Worm (Caenorhabditis elegans) whole organism, mixed stage, embryonic: ENCODE data around the gene F28C6.9.
A peak's percentile ranks its signal among the peaks of the same experiment; 100 is the strongest.

Experiments used
- M03D4.4 ChIP-seq: sonication (generic microtip); optimal IDR thresholded peaks from 2 replicates; lab custom pipeline; 2017; ENCODE audit warnings: mild to moderate bottlenecking, missing genetic modification characterization, missing compliant biosample characterization
- bed-3 ChIP-seq: fragments of 200-800 bp; sonication (Bioruptor generic); optimal IDR thresholded peaks from 3 replicates; lab custom pipeline; 2018; ENCODE audit warnings: mild to moderate bottlenecking, missing genetic modification characterization, moderate library complexity, missing compliant biosample characterization
- blmp-1 ChIP-seq: fragments of 150-350 bp; optimal IDR thresholded peaks from 2 replicates; lab custom pipeline; 2014; ENCODE audit warnings: missing biosample characterization, missing genetic modification characterization
- ceh-43 ChIP-seq: fragments of 200-800 bp; sonication (Bioruptor generic); optimal IDR thresholded peaks from 2 replicates; lab custom pipeline; 2018; ENCODE audit warnings: mild to moderate bottlenecking, missing genetic modification characterization, moderate library complexity, missing compliant biosample characterization
- cnd-1 ChIP-seq: fragments of 200-800 bp; sonication (Bioruptor generic); optimal IDR thresholded peaks from 2 replicates; lab custom pipeline; 2018; ENCODE audit warnings: mild to moderate bottlenecking, missing genetic modification characterization, missing compliant biosample characterization
- drap-1 ChIP-seq: fragments of 200-800 bp; sonication (Bioruptor generic); optimal IDR thresholded peaks from 3 replicates; lab custom pipeline; 2018; ENCODE audit warnings: mild to moderate bottlenecking, missing genetic modification characterization, missing compliant biosample characterization
- elt-1 ChIP-seq: sonication (generic microtip); optimal IDR thresholded peaks from 2 replicates; lab custom pipeline; 2017; ENCODE audit warnings: missing genetic modification characterization, mild to moderate bottlenecking, missing compliant biosample characterization, antibody characterized with exemption, moderate library complexity, borderline replicate concordance; ENCODE audit not compliant: insufficient read depth
- elt-3 ChIP-seq: fragments of 150-350 bp; optimal IDR thresholded peaks from 2 replicates; lab custom pipeline; 2014; ENCODE audit warnings: missing biosample characterization, missing genetic modification characterization
- flh-1 ChIP-seq: fragments of 200-800 bp; sonication (Bioruptor generic); optimal IDR thresholded peaks from 2 replicates; lab custom pipeline; 2018; ENCODE audit warnings: mild to moderate bottlenecking, missing genetic modification characterization, moderate library complexity, missing compliant biosample characterization
- ham-2 ChIP-seq: fragments of 200-800 bp; sonication (Bioruptor generic); optimal IDR thresholded peaks from 2 replicates; lab custom pipeline; 2018; ENCODE audit warnings: mild to moderate bottlenecking, missing genetic modification characterization, missing compliant biosample characterization
- hlh-1 ChIP-seq: fragments of 150-350 bp; optimal IDR thresholded peaks from 2 replicates; lab custom pipeline; 2014; ENCODE audit warnings: missing biosample characterization, missing genetic modification reagents, missing genetic modification characterization
- lin-13 ChIP-seq: fragments of 150-350 bp; optimal IDR thresholded peaks from 2 replicates; lab custom pipeline; 2014; ENCODE audit warnings: missing biosample characterization, missing genetic modification characterization
- lin-32 ChIP-seq: fragments of 200-800 bp; sonication (Bioruptor generic); optimal IDR thresholded peaks from 2 replicates; lab custom pipeline; 2018; ENCODE audit warnings: mild to moderate bottlenecking, missing genetic modification characterization, missing compliant biosample characterization
- lsy-2 ChIP-seq: fragments of 150-350 bp; optimal IDR thresholded peaks from 2 replicates; lab custom pipeline; 2014; ENCODE audit warnings: missing biosample characterization, missing genetic modification characterization
- mab-5 ChIP-seq: fragments of 150-350 bp; optimal IDR thresholded peaks from 2 replicates; lab custom pipeline; 2014; ENCODE audit warnings: missing biosample characterization, missing genetic modification characterization
- mep-1 ChIP-seq: fragments of 150-350 bp; optimal IDR thresholded peaks from 2 replicates; lab custom pipeline; 2017; ENCODE audit warnings: missing biosample characterization, missing genetic modification reagents, missing genetic modification characterization, inconsistent platforms
- mls-2 ChIP-seq: sonication (generic microtip); optimal IDR thresholded peaks from 2 replicates; lab custom pipeline; 2016; ENCODE audit warnings: mild to moderate bottlenecking, missing genetic modification characterization, moderate library complexity, missing compliant biosample characterization
- nhr-12 ChIP-seq: fragments of 150-350 bp; optimal IDR thresholded peaks from 2 replicates; lab custom pipeline; 2014; ENCODE audit warnings: missing biosample characterization, missing genetic modification characterization
- nhr-237 ChIP-seq: fragments of 150-350 bp; optimal IDR thresholded peaks from 2 replicates; lab custom pipeline; 2014; ENCODE audit warnings: missing biosample characterization, missing genetic modification characterization
- nhr-28 ChIP-seq: fragments of 150-350 bp; optimal IDR thresholded peaks from 2 replicates; lab custom pipeline; 2014; ENCODE audit warnings: missing biosample characterization, missing genetic modification characterization
- sem-2 ChIP-seq: fragments of 200-800 bp; sonication (Bioruptor generic); optimal IDR thresholded peaks from 2 replicates; lab custom pipeline; 2018; ENCODE audit warnings: mild to moderate bottlenecking, missing genetic modification characterization, missing compliant biosample characterization
- snpc-4 ChIP-seq: fragments of 150-350 bp; optimal IDR thresholded peaks from 2 replicates; lab custom pipeline; 2014; ENCODE audit warnings: missing biosample characterization, missing genetic modification characterization
- sptf-1 ChIP-seq: sonication (generic microtip); optimal IDR thresholded peaks from 2 replicates; lab custom pipeline; 2017; ENCODE audit warnings: mild to moderate bottlenecking, missing genetic modification characterization, moderate library complexity, missing compliant biosample characterization
- tbx-8 ChIP-seq: fragments of 200-800 bp; sonication (Bioruptor generic); optimal IDR thresholded peaks from 2 replicates; lab custom pipeline; 2018; ENCODE audit warnings: mild to moderate bottlenecking, missing genetic modification characterization, moderate library complexity, missing compliant biosample characterization
- unc-120 ChIP-seq: sonication (generic microtip); optimal IDR thresholded peaks from 2 replicates; lab custom pipeline; 2017; ENCODE audit warnings: missing genetic modification characterization, missing compliant biosample characterization; ENCODE audit not compliant: poor library complexity, severe bottlenecking
- unc-39 ChIP-seq: fragments of 150-350 bp; optimal IDR thresholded peaks from 2 replicates; lab custom pipeline; 2014; ENCODE audit warnings: missing biosample characterization, missing genetic modification characterization
- zip-8 ChIP-seq: fragments of 150-350 bp; optimal IDR thresholded peaks from 2 replicates; lab custom pipeline; 2014; ENCODE audit warnings: missing biosample characterization, missing genetic modification characterization

Gene F28C6.9

ce11 chrII:8583035-8583434 is 26.9 kb downstream of the F28C6.9 start:
- no peak for TF ChIP-seq lin-32
- TF ChIP-seq blmp-1 (tag; lab: Kevin White, UChicago) = no peak
- TF ChIP-seq unc-39 (tag; lab: Kevin White, UChicago) = no peak
- TF ChIP-seq elt-1 (tag; lab: Kevin White, UChicago) = no peak
- TF ChIP-seq mls-2 (tag; lab: Kevin White, UChicago) = no peak
- TF ChIP-seq drap-1 (GFP tag; lab: Kevin White, UChicago) = no peak

ce11 chrII:8581700-8582099 is 28.3 kb downstream of the F28C6.9 start, which contains the start of gene arl-1:
TSS of gene arl-1 (plus strand) at chrII:8582000.
- TF ChIP-seq mep-1 (no peak), mab-5 (tag; lab: Kevin White, UChicago) (no peak), bed-3 (GFP tag; lab: Kevin White, UChicago) (no peak), ceh-43 (GFP tag; lab: Kevin White, UChicago) (no peak), hlh-1 (tag; lab: Kevin White, UChicago) (no peak), unc-120 (tag; lab: Kevin White, UChicago) (no peak), elt-3 (tag; lab: Kevin White, UChicago) (no peak), flh-1 (GFP tag; lab: Kevin White, UChicago) (no peak), drap-1 (GFP tag; lab: Kevin White, UChicago) (no peak), sptf-1 (tag; lab: Kevin White, UChicago) (no peak), zip-8 (no peak), tbx-8 (GFP tag; lab: Kevin White, UChicago) (no peak), lin-32 (no peak)

- TF ChIP-seq tbx-8 (GFP tag; lab: Kevin White, UChicago) (no peak), lsy-2 (tag; lab: Kevin White, UChicago) (peak; percentile 9)
Observed at ce11 chrII:8577509-8578099, 32.4 kb downstream of the F28C6.9 start, which contains the start of gene F54C9.9. TSS of gene F54C9.9 (plus strand) at chrII:8578049.

- TF ChIP-seq nhr-28 (tag; lab: Kevin White, UChicago) (no peak), snpc-4 (tag; lab: Kevin White, UChicago) (no peak), nhr-237 (tag; lab: Kevin White, UChicago) (no peak), ham-2 (GFP tag; lab: Kevin White, UChicago) (no peak), mab-5 (tag; lab: Kevin White, UChicago) (no peak), mls-2 (tag; lab: Kevin White, UChicago) (no peak), lsy-2 (tag; lab: Kevin White, UChicago) (no peak), lin-32 (no peak), unc-39 (tag; lab: Kevin White, UChicago) (no peak), sem-2 (no peak), flh-1 (GFP tag; lab: Kevin White, UChicago) (no peak), drap-1 (GFP tag; lab: Kevin White, UChicago) (no peak), unc-120 (tag; lab: Kevin White, UChicago) (no peak), M03D4.4 (tag; lab: Kevin White, UChicago) (no peak)
Observed at ce11 chrII:8575184-8575583, 34.8 kb downstream of the F28C6.9 start, which contains the start of gene puf-5. TSS of gene puf-5 (plus strand) at chrII:8575541.

ce11 chrII:8573044-8573443 is 36.9 kb downstream of the F28C6.9 start, which contains the start of gene F54C9.7:
TSS of gene F54C9.7 (plus strand) at chrII:8573344.
- no peak for TF ChIP-seq mab-5 (tag; lab: Kevin White, UChicago)
- no peak for TF ChIP-seq bed-3 (GFP tag; lab: Kevin White, UChicago)
- TF ChIP-seq nhr-28 (tag; lab: Kevin White, UChicago) = no peak
- no peak for TF ChIP-seq lsy-2 (tag; lab: Kevin White, UChicago)
- no peak for TF ChIP-seq nhr-12
- TF ChIP-seq nhr-237 (tag; lab: Kevin White, UChicago) = no peak
- TF ChIP-seq ham-2 (GFP tag; lab: Kevin White, UChicago) = no peak
- TF ChIP-seq flh-1 (GFP tag; lab: Kevin White, UChicago) = no peak
- no peak for TF ChIP-seq M03D4.4 (tag; lab: Kevin White, UChicago)
- no peak for TF ChIP-seq sptf-1 (tag; lab: Kevin White, UChicago)
- TF ChIP-seq mls-2 (tag; lab: Kevin White, UChicago) = no peak
- no peak for TF ChIP-seq lin-32
- no peak for TF ChIP-seq zip-8

ce11 chrII:8570977-8571376 is 39.0 kb downstream of the F28C6.9 start, which contains the start of gene bcs-1:
TSS of gene bcs-1 (plus strand) at chrII:8571085.
- TF ChIP-seq nhr-28 (tag; lab: Kevin White, UChicago) (no peak), mab-5 (tag; lab: Kevin White, UChicago) (no peak), drap-1 (GFP tag; lab: Kevin White, UChicago) (no peak), ham-2 (GFP tag; lab: Kevin White, UChicago) (no peak), sptf-1 (tag; lab: Kevin White, UChicago) (no peak), mep-1 (no peak), hlh-1 (tag; lab: Kevin White, UChicago) (no peak), mls-2 (tag; lab: Kevin White, UChicago) (no peak), lin-32 (no peak), lsy-2 (tag; lab: Kevin White, UChicago) (no peak), elt-1 (tag; lab: Kevin White, UChicago) (no peak), bed-3 (GFP tag; lab: Kevin White, UChicago) (no peak), lin-13 (tag; lab: Kevin White, UChicago) (no peak), cnd-1 (tag; lab: Kevin White, UChicago) (no peak)
